Worm (Caenorhabditis elegans) whole organism, late embryonic: Measurements from ENCODE around the gene gst-33.

Experiments
- T23F11.4 ChIP-seq: fragments of 200-800 bp; sonication (Bioruptor generic); optimal IDR thresholded peaks from 2 replicates; lab custom pipeline; 2018; ENCODE audit warnings: mild to moderate bottlenecking, missing genetic modification characterization, missing compliant biosample characterization
- ama-1 ChIP-seq: fragments of 150-350 bp; optimal IDR thresholded peaks from 2 replicates; lab custom pipeline; 2014
- ceh-19 ChIP-seq: fragments of 200-800 bp; sonication (Bioruptor generic); optimal IDR thresholded peaks from 2 replicates; lab custom pipeline; 2018; ENCODE audit warnings: mild to moderate bottlenecking, missing genetic modification characterization, missing compliant biosample characterization
- ceh-34 ChIP-seq: sonication (generic microtip); optimal IDR thresholded peaks from 2 replicates; lab custom pipeline; 2016; ENCODE audit warnings: mild to moderate bottlenecking, missing genetic modification characterization, missing compliant biosample characterization
- elt-2 ChIP-seq: sonication (generic microtip); optimal IDR thresholded peaks from 2 replicates; lab custom pipeline; 2016; ENCODE audit warnings: missing genetic modification reagents, missing genetic modification characterization, missing compliant biosample characterization
- lin-11 ChIP-seq: fragments of 200-800 bp; sonication (Bioruptor generic); optimal IDR thresholded peaks from 2 replicates; lab custom pipeline; 2018; ENCODE audit warnings: mild to moderate bottlenecking, missing genetic modification characterization, missing compliant biosample characterization
- pha-4 ChIP-seq: fragments of 150-350 bp; optimal IDR thresholded peaks from 2 replicates; lab custom pipeline; 2018; ENCODE audit warnings: missing biosample characterization, missing genetic modification reagents, missing genetic modification characterization
- unc-3 ChIP-seq, 2 experiments: fragments of 200-800 bp in 1 of 2; sonication (Bioruptor generic) in 1 of 2; sonication (generic microtip) in 1 of 2; conservative IDR thresholded peaks in 1 of 2; optimal IDR thresholded peaks in 1 of 2; 2 replicates each; pipeline versions ENCODE4 v1.3.6 to Lab custom; 2016 to 2022; ENCODE audit warnings: missing compliant biosample characterization in 2 of 2, missing genetic modification characterization in 2 of 2, missing genetic modification reagents in 1 of 2
- unc-86 ChIP-seq: sonication (generic microtip); optimal IDR thresholded peaks from 2 replicates; lab custom pipeline; 2016; ENCODE audit warnings: missing genetic modification characterization, missing compliant biosample characterization

ce11 chrV:3459919-3460318, 8.4 kb downstream of the gst-33 start, which contains the start of gene slc-28.2:
- TF ChIP-seq ceh-19 (GFP tag; lab: Kevin White, UChicago) (no peak), ceh-34 (tag; lab: Kevin White, UChicago) (no peak), T23F11.4 (GFP tag; lab: Kevin White, UChicago) (no peak), unc-86 (tag; lab: Kevin White, UChicago) (no peak), pha-4 (tag; lab: Kevin White, UChicago) (no peak), lin-11 (tag; lab: Kevin White, UChicago) (no peak), unc-3 (GFP tag; conservative IDR thresholded peaks at IDR 0.05; lab: Robert Waterston, UW) (no peak), unc-3 (tag; optimal IDR thresholded peaks at IDR 0.05; lab: Kevin White, UChicago) (no peak), ama-1 (no peak), elt-2 (tag; lab: Kevin White, UChicago) (no peak)
